Fruit fly (Drosophila melanogaster): Measurements from ENCODE around the gene Ugt316A1.

The Ugt316A1 gene

dm6 chr3L:19062472-19063409, at the start of gene Ugt316A1, which contains the start of gene Sfxn2:
Ugt316A1 (minus strand) TSS chr3L:19062816.
Sfxn2 (plus strand) TSS chr3L:19063165.
- TF ChIP-seq ttk (optimal IDR thresholded peaks at IDR 0.05) (no peak), Sin3A (optimal IDR thresholded peaks at IDR 0.05) (no peak), psq (optimal IDR thresholded peaks at IDR 0.05) (no peak), Myc (optimal IDR thresholded peaks at IDR 0.05) (no peak), h (optimal IDR thresholded peaks at IDR 0.05) (no peak), insv (optimal IDR thresholded peaks at IDR 0.05) (no peak)

dm6 chr3L:19100188-19100587, 37.6 kb upstream of the Ugt316A1 start, which contains the start of gene Gem2:
Gem2 (minus strand) TSS chr3L:19100363.
- no peak for TF ChIP-seq ttk (optimal IDR thresholded peaks at IDR 0.05)
- TF ChIP-seq h (optimal IDR thresholded peaks at IDR 0.05), result no peak
- no peak for TF ChIP-seq Sin3A (optimal IDR thresholded peaks at IDR 0.05)
- TF ChIP-seq Myc (optimal IDR thresholded peaks at IDR 0.05), result no peak
- no peak for TF ChIP-seq insv (optimal IDR thresholded peaks at IDR 0.05)
- TF ChIP-seq psq (optimal IDR thresholded peaks at IDR 0.05), result no peak

- TF ChIP-seq ttk (optimal IDR thresholded peaks at IDR 0.05), result no peak
Observed at dm6 chr3L:19097665-19098082, 35.1 kb upstream of the Ugt316A1 start, which contains the start of the genes Naxd and CG14079. Naxd (minus strand) TSS chr3L:19097709. CG14079 (plus strand) TSS chr3L:19097999.

dm6 chr3L:19097102-19097501, 34.5 kb upstream of the Ugt316A1 start:
- TF ChIP-seq h (optimal IDR thresholded peaks at IDR 0.05) (no peak), Sin3A (optimal IDR thresholded peaks at IDR 0.05) (no peak), ttk (optimal IDR thresholded peaks at IDR 0.05) (no peak), Myc (optimal IDR thresholded peaks at IDR 0.05) (no peak), psq (optimal IDR thresholded peaks at IDR 0.05) (no peak), insv (optimal IDR thresholded peaks at IDR 0.05) (no peak)

- no peak for TF ChIP-seq insv (optimal IDR thresholded peaks at IDR 0.05)
- no peak for TF ChIP-seq h (optimal IDR thresholded peaks at IDR 0.05)
- no peak for TF ChIP-seq ttk (optimal IDR thresholded peaks at IDR 0.05)
- TF ChIP-seq Myc (optimal IDR thresholded peaks at IDR 0.05), result no peak
- TF ChIP-seq psq (optimal IDR thresholded peaks at IDR 0.05), result no peak
- no peak for TF ChIP-seq Sin3A (optimal IDR thresholded peaks at IDR 0.05)
Observed at dm6 chr3L:19096032-19096431, 33.4 kb upstream of the Ugt316A1 start, which contains the start of gene CNPYb. CNPYb (minus strand) TSS chr3L:19096217.

- no peak for TF ChIP-seq psq (optimal IDR thresholded peaks at IDR 0.05)
- TF ChIP-seq ttk (optimal IDR thresholded peaks at IDR 0.05), result no peak
- no peak for TF ChIP-seq h (optimal IDR thresholded peaks at IDR 0.05)
- TF ChIP-seq insv (optimal IDR thresholded peaks at IDR 0.05), result no peak
- no peak for TF ChIP-seq Myc (optimal IDR thresholded peaks at IDR 0.05)
- no peak for TF ChIP-seq Sin3A (optimal IDR thresholded peaks at IDR 0.05)
Observed at dm6 chr3L:19092125-19093058, 29.8 kb upstream of the Ugt316A1 start, which contains the start of gene MESR6. MESR6 (plus strand) TSS chr3L:19092670.

dm6 chr3L:19091423-19092124, 29.0 kb upstream of the Ugt316A1 start:
- TF ChIP-seq ttk (optimal IDR thresholded peaks at IDR 0.05), result no peak
- TF ChIP-seq h (optimal IDR thresholded peaks at IDR 0.05), result no peak
- no peak for TF ChIP-seq Sin3A (optimal IDR thresholded peaks at IDR 0.05)
- no peak for TF ChIP-seq Myc (optimal IDR thresholded peaks at IDR 0.05)
- no peak for TF ChIP-seq psq (optimal IDR thresholded peaks at IDR 0.05)
- TF ChIP-seq insv (optimal IDR thresholded peaks at IDR 0.05), result no peak

dm6 chr3L:19089120-19089519, 26.5 kb upstream of the Ugt316A1 start:
- no peak for TF ChIP-seq ttk (optimal IDR thresholded peaks at IDR 0.05)
- no peak for TF ChIP-seq Sin3A (optimal IDR thresholded peaks at IDR 0.05)
- TF ChIP-seq Myc (optimal IDR thresholded peaks at IDR 0.05), result no peak
- no peak for TF ChIP-seq h (optimal IDR thresholded peaks at IDR 0.05)
- no peak for TF ChIP-seq psq (optimal IDR thresholded peaks at IDR 0.05)
- TF ChIP-seq insv (optimal IDR thresholded peaks at IDR 0.05), result no peak

dm6 chr3L:19087369-19088275, 25.0 kb upstream of the Ugt316A1 start:
- TF ChIP-seq Myc (optimal IDR thresholded peaks at IDR 0.05) (no peak), psq (optimal IDR thresholded peaks at IDR 0.05) (no peak), insv (optimal IDR thresholded peaks at IDR 0.05) (no peak)

- TF ChIP-seq h (optimal IDR thresholded peaks at IDR 0.05) (no peak), insv (optimal IDR thresholded peaks at IDR 0.05) (no peak), psq (optimal IDR thresholded peaks at IDR 0.05) (no peak), Sin3A (optimal IDR thresholded peaks at IDR 0.05) (no peak), Myc (optimal IDR thresholded peaks at IDR 0.05) (no peak), ttk (optimal IDR thresholded peaks at IDR 0.05) (no peak)
Observed at dm6 chr3L:19086364-19087200, 24.0 kb upstream of the Ugt316A1 start, which contains the start of gene Mkp3. Mkp3 (minus strand) TSS chr3L:19086426.

All from Kc167 (cell line).